Fruit fly (Drosophila melanogaster) whole organism, wandering third instar larva: ENCODE measurements around the gene Argk1.

Experiments used
- Abd-B ChIP-seq: fragments of >200 bp; optimal IDR thresholded peaks from 2 replicates; lab custom pipeline; 2017; ENCODE audit warnings: missing biosample characterization, missing genetic modification characterization
- CG32264 ChIP-seq: fragments of 200-800 bp; sonication (Bioruptor generic); optimal IDR thresholded peaks from 2 replicates; lab custom pipeline; 2016; ENCODE audit warnings: missing biosample characterization, missing genetic modification characterization
- CrebA ChIP-seq: fragments of 200-800 bp; sonication (Bioruptor generic); optimal IDR thresholded peaks from 2 replicates; lab custom pipeline; 2016; ENCODE audit warnings: missing biosample characterization, mild to moderate bottlenecking, missing genetic modification characterization, borderline replicate concordance
- Dfd ChIP-seq: fragments of >200 bp; optimal IDR thresholded peaks from 2 replicates; lab custom pipeline; 2017; ENCODE audit warnings: missing biosample characterization, missing genetic modification characterization
- Dif ChIP-seq: fragments of 200-275, 200-300 bp; sonication (Bioruptor generic); optimal IDR thresholded peaks from 2 replicates; lab custom pipeline; 2018; ENCODE audit warnings: missing biosample characterization, missing genetic modification characterization; ENCODE audit not compliant: partially characterized antibody
- GATAd ChIP-seq: sonication (Bioruptor generic); optimal IDR thresholded peaks from 2 replicates; lab custom pipeline; 2016; ENCODE audit warnings: missing biosample characterization, missing genetic modification characterization
- HLH106 ChIP-seq: fragments of 200-800 bp; optimal IDR thresholded peaks from 3 replicates; lab custom pipeline; 2019; ENCODE audit warnings: missing biosample characterization, mild to moderate bottlenecking, missing genetic modification characterization, moderate library complexity
- Hnf4 ChIP-seq: fragments of 200-800 bp; sonication (Bioruptor generic); optimal IDR thresholded peaks from 2 replicates; lab custom pipeline; 2016; ENCODE audit warnings: missing biosample characterization, mild to moderate bottlenecking, missing genetic modification characterization
- Hr83 ChIP-seq: fragments of 200-300 bp; sonication (Bioruptor generic); optimal IDR thresholded peaks from 2 replicates; lab custom pipeline; 2016; ENCODE audit warnings: missing biosample characterization, mild to moderate bottlenecking, missing genetic modification characterization, moderate library complexity; ENCODE audit not compliant: poor library complexity, severe bottlenecking
- Mio ChIP-seq: sonication (Bioruptor generic); optimal IDR thresholded peaks from 2 replicates; lab custom pipeline; 2016; ENCODE audit warnings: missing biosample characterization, missing genetic modification characterization
- Myc ChIP-seq: fragments of >200 bp; optimal IDR thresholded peaks from 2 replicates; lab custom pipeline; 2017
- N ChIP-seq: fragments of >200 bp; optimal IDR thresholded peaks from 2 replicates; lab custom pipeline; 2018; ENCODE audit warnings: missing biosample characterization, missing external identifiers, missing genetic modification characterization
- OdsH ChIP-seq: fragments of 200-800 bp; sonication (Bioruptor generic); optimal IDR thresholded peaks from 2 replicates; lab custom pipeline; 2016; ENCODE audit warnings: missing biosample characterization, mild to moderate bottlenecking, missing genetic modification characterization
- Rel ChIP-seq, 2 experiments: fragments of 200-800 bp; sonication (Bioruptor generic) in 1 of 2; optimal IDR thresholded peaks; 2 replicates in 1 of 2; 3 replicates in 1 of 2; lab custom pipeline; 2016 to 2019; ENCODE audit warnings: mild to moderate bottlenecking in 2 of 2, missing biosample characterization in 2 of 2, missing genetic modification characterization in 2 of 2, moderate library complexity in 1 of 2
- Vsx2 ChIP-seq: fragments of 200-300, 225-300 bp; sonication (Bioruptor generic); optimal IDR thresholded peaks from 2 replicates; lab custom pipeline; 2018; ENCODE audit warnings: missing biosample characterization, missing genetic modification characterization; ENCODE audit not compliant: partially characterized antibody
- br ChIP-seq: fragments of 200-800 bp; sonication (Bioruptor generic); optimal IDR thresholded peaks from 2 replicates; lab custom pipeline; 2016; ENCODE audit warnings: missing biosample characterization, missing genetic modification characterization
- brk ChIP-seq: fragments of 200-800 bp; sonication (Bioruptor generic); optimal IDR thresholded peaks from 2 replicates; lab custom pipeline; 2016; ENCODE audit warnings: missing biosample characterization, mild to moderate bottlenecking, missing genetic modification characterization
- dl ChIP-seq, 2 experiments: fragments of 175-275, 200-275 bp in 1 of 2; fragments of 200-275 bp in 1 of 2; sonication (Bioruptor generic); optimal IDR thresholded peaks; lab custom pipeline; 2018; ENCODE audit warnings: mild to moderate bottlenecking in 2 of 2, missing biosample characterization in 2 of 2, missing genetic modification characterization in 2 of 2, moderate library complexity in 2 of 2; ENCODE audit not compliant: partially characterized antibody in 2 of 2, insufficient read depth in 1 of 2
- dmrt93B ChIP-seq: fragments of 200-800 bp; sonication (Bioruptor generic); optimal IDR thresholded peaks from 2 replicates; lab custom pipeline; 2018; ENCODE audit warnings: missing biosample characterization, mild to moderate bottlenecking, missing genetic modification characterization
- ey ChIP-seq: fragments of 200-800 bp; sonication (Bioruptor generic); optimal IDR thresholded peaks from 2 replicates; lab custom pipeline; 2016; ENCODE audit warnings: missing biosample characterization, missing genetic modification characterization
- foxo ChIP-seq, 2 experiments: fragments of 200-800 bp; sonication (Bioruptor generic); optimal IDR thresholded peaks; 2 replicates in 1 of 2; 3 replicates in 1 of 2; lab custom pipeline; 2016 to 2017; ENCODE audit warnings: missing biosample characterization in 2 of 2, missing genetic modification characterization in 2 of 2
- fru ChIP-seq: fragments of 200-800 bp; sonication (Bioruptor generic); optimal IDR thresholded peaks from 3 replicates; lab custom pipeline; 2016; ENCODE audit warnings: missing biosample characterization, mild to moderate bottlenecking, missing genetic modification characterization
- h ChIP-seq: fragments of 200-800 bp; sonication (Bioruptor generic); optimal IDR thresholded peaks from 3 replicates; lab custom pipeline; 2016; ENCODE audit warnings: missing biosample characterization, mild to moderate bottlenecking, missing genetic modification characterization
- lola ChIP-seq: fragments of >200 bp; optimal IDR thresholded peaks from 2 replicates; lab custom pipeline; 2017; ENCODE audit warnings: missing biosample characterization, missing genetic modification characterization
- pan ChIP-seq: fragments of >200 bp; optimal IDR thresholded peaks from 2 replicates; lab custom pipeline; 2017
- sage ChIP-seq: fragments of 200-800 bp; sonication (Bioruptor generic); optimal IDR thresholded peaks from 2 replicates; lab custom pipeline; 2016; ENCODE audit warnings: missing biosample characterization, mild to moderate bottlenecking, missing genetic modification characterization
- sv ChIP-seq: fragments of 200-800 bp; sonication (Bioruptor generic); optimal IDR thresholded peaks from 3 replicates; lab custom pipeline; 2016; ENCODE audit warnings: missing biosample characterization, missing genetic modification characterization
- tai ChIP-seq: sonication (Bioruptor generic); optimal IDR thresholded peaks from 2 replicates; lab custom pipeline; 2016; ENCODE audit warnings: missing biosample characterization, missing genetic modification characterization
- usp ChIP-seq: fragments of >200 bp; optimal IDR thresholded peaks from 2 replicates; lab custom pipeline; 2017; ENCODE audit warnings: missing biosample characterization, missing genetic modification characterization

The Argk1 gene

dm6 chr3L:9066509-9067021 lies 738 bp upstream of the Argk1 start:
- no peak for TF ChIP-seq usp (GFP tag; lab: Kevin White, UChicago)
- TF ChIP-seq Vsx2 (GFP tag; lab: Kevin White, UChicago): peak; percentile 19

- TF ChIP-seq Abd-B (GFP tag; lab: Kevin White, UChicago): no peak
- no peak for TF ChIP-seq Dif (GFP tag; lab: Kevin White, UChicago)
- TF ChIP-seq Rel (GFP tag; optimal IDR thresholded peaks at IDR 0.05; lab: Kevin White, UChicago): no peak
- peak; percentile 4 for TF ChIP-seq Rel (tag; optimal IDR thresholded peaks at IDR 0.05; lab: Kevin White, UChicago)
- TF ChIP-seq HLH106: peak; percentile 0
- TF ChIP-seq h (GFP tag; lab: Kevin White, UChicago): peak; percentile 33
- TF ChIP-seq ey (GFP tag; lab: Kevin White, UChicago): peak; percentile 32
- TF ChIP-seq br: no peak
- no peak for TF ChIP-seq lola (GFP tag; lab: Kevin White, UChicago)
- peak; percentile 1 for TF ChIP-seq fru (GFP tag; lab: Kevin White, UChicago)
- peak in 1 of 2 experiments; percentile 11 for TF ChIP-seq foxo (GFP tag; optimal IDR thresholded peaks at IDR 0.05; lab: Kevin White, UChicago)
These were observed 658 bp downstream of the Argk1 start for dm6 chr3L:9064976-9065761.

DNA sequence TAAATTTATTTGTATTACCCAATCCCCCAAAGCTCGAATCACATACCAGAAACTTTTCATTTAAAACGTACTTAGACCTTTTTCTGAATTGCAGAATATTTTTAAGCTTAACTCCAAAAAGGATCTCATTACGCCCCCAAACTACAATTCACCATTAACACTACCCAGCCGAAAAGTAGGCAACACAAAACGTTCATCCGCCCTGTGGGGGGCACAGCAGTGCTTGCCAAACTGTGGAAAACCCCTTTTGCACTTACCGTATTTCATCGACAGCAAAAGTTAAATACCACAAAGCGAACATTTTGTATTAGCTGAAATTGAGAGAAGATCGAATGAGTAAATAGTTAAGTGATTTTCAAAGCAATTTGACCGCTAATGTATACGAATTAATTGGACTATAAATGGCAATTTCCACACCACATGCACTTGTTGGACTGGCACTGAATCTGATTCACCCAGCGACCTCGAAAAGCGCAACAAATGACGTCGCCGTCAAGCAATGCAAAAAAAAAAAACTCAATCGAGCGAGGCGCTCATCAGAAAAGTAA lies 1.5 kb downstream of the Argk1 start:
- TF ChIP-seq Myc (lab: Kevin White, UChicago) (peak; percentile 77), pan (no peak), Rel (GFP tag; optimal IDR thresholded peaks at IDR 0.05; lab: Kevin White, UChicago) (no peak), Rel (tag; optimal IDR thresholded peaks at IDR 0.05; lab: Kevin White, UChicago) (peak; percentile 53)

DNA sequence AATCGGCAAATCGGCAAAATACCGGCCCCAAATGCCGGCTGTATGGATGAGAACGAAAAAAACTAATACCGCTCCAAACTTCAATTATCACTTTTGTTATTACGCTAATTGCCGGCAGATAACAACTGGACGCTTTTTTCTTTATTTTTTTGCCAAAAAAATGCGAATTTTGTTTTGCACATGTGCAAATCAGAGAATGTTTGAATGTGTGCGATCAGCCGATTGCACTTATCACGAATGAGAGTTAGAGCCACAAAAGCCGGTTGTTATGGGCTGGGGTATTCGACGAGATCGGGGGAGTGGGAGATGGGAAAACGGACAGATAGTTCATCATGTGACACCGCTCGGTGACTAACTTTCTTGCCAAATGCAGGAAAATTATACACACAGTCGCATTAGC lies 2.2 kb downstream of the Argk1 start:
- no peak for TF ChIP-seq CG32264
- peak; percentile 16 for TF ChIP-seq CrebA (GFP tag; lab: Kevin White, UChicago)

dm6 chr3L:9062816-9063215 lies 3.0 kb downstream of the Argk1 start:
- no peak for TF ChIP-seq dl (GFP tag; optimal IDR thresholded peaks at IDR 0.05; lab: Kevin White, UChicago; ENCODE audit: insufficient read depth in 1 of 2, partially characterized antibody in 2 of 2)
- TF ChIP-seq Dif (GFP tag; lab: Kevin White, UChicago): no peak
- no peak for TF ChIP-seq brk (GFP tag; lab: Kevin White, UChicago)
- no peak for TF ChIP-seq dmrt93B (GFP tag; lab: Kevin White, UChicago)
- no peak for TF ChIP-seq CrebA (GFP tag; lab: Kevin White, UChicago)

DNA sequence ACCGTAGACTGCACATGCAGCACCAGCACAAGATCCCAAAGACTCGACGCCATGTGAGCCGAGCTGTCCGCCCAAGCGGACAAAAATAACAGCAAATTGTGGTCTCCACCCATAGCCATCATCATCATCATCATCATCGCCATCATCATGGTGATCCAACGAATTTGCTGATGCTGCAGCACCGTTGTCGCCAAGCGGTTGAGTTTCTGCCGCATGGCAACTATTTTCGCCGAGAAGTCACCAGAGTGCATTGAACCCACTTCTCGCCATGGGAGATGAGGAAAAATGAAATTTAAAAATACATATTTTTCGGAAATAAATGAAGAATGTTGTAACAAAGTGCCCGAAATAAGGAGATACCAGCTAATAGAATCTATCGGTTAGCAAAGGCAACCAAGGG lies 4.4 kb downstream of the Argk1 start:
- TF ChIP-seq CrebA (GFP tag; lab: Kevin White, UChicago) (no peak), HLH106 (no peak), ey (GFP tag; lab: Kevin White, UChicago) (no peak), Vsx2 (GFP tag; lab: Kevin White, UChicago) (no peak), Hr83 (GFP tag; lab: Kevin White, UChicago) (no peak), Dfd (GFP tag; lab: Kevin White, UChicago) (no peak), OdsH (GFP tag; lab: Kevin White, UChicago) (no peak), dl (GFP tag; optimal IDR thresholded peaks at IDR 0.05; lab: Kevin White, UChicago; ENCODE audit: insufficient read depth in 1 of 2, partially characterized antibody in 2 of 2) (no peak)

DNA sequence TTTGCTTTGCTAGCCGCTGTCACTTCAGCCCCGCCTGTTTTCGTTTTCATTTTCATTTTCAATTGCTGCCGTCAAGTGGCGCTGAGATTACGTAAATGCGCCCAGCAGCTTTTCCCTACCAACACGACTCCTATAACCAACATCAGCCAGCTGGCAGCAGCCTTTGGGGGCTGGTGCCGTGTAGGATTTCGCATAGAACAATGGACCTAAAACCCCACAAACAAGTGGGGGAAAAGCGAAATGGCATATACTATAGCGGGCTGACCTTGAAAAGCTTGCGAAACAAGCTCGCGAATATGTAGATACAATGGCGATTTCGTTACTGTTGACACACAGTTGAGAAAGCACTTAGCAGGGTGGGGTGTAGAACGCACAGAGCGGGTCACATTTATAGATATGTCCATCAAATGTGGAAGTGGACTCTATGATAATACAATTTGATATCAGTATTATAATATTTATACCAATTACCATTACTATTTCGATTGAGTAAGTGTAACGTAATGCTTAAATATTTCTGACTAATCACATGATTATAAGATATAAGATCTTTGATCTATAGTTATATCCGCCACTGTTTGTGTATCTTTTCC lies 6.1 kb downstream of the Argk1 start:
- no peak for TF ChIP-seq ey (GFP tag; lab: Kevin White, UChicago)
- TF ChIP-seq Hr83 (GFP tag; lab: Kevin White, UChicago): no peak
- no peak for TF ChIP-seq Rel (GFP tag; optimal IDR thresholded peaks at IDR 0.05; lab: Kevin White, UChicago)
- no peak for TF ChIP-seq Rel (tag; optimal IDR thresholded peaks at IDR 0.05; lab: Kevin White, UChicago)
- TF ChIP-seq tai (GFP tag; lab: Kevin White, UChicago): no peak
- no peak for TF ChIP-seq N
- TF ChIP-seq sv: no peak
- no peak for TF ChIP-seq Abd-B (GFP tag; lab: Kevin White, UChicago)
- TF ChIP-seq Myc (lab: Kevin White, UChicago): no peak
- TF ChIP-seq sage (GFP tag; lab: Kevin White, UChicago): no peak
- no peak for TF ChIP-seq Hnf4
- TF ChIP-seq Dif (GFP tag; lab: Kevin White, UChicago): no peak
- TF ChIP-seq lola (GFP tag; lab: Kevin White, UChicago): no peak
- TF ChIP-seq Dfd (GFP tag; lab: Kevin White, UChicago): no peak
- TF ChIP-seq h (GFP tag; lab: Kevin White, UChicago): no peak
- TF ChIP-seq HLH106: no peak
- TF ChIP-seq pan: no peak
- no peak for TF ChIP-seq GATAd (GFP tag; lab: Kevin White, UChicago)
- no peak for TF ChIP-seq usp (GFP tag; lab: Kevin White, UChicago)
- TF ChIP-seq Mio (GFP tag; lab: Kevin White, UChicago): no peak
- no peak for TF ChIP-seq dmrt93B (GFP tag; lab: Kevin White, UChicago)
